Worm (Caenorhabditis elegans): ENCODE results near the gene T24B8.3.

DNA sequence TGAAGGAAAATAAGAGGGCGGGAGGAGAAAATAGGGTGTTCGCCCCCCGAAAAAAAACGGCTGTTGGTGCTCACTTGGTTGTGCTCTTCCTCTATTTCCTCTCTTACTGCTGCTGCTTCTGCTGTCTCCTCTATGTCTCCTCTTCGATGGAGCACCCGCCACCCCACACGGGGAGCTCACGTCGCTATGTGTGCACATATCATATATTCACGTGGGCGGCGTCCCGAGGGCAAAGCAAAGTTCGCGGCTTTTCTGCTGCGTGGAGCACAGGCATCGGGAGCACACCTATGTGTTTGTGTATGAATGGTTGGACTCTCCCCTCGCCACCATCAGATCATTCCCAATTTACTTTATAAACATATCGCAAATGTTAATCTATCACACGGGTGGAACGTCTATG is 47.6 kb downstream of the T24B8.3 start:
- no peak for TF ChIP-seq ztf-11 (tag; optimal IDR thresholded peaks at IDR 0.05)
- TF ChIP-seq nhr-76 (tag; optimal IDR thresholded peaks at IDR 0.05) = no peak
- TF ChIP-seq skn-1 (tag; optimal IDR thresholded peaks at IDR 0.05) = no peak
- peak; percentile 52 for TF ChIP-seq nfya-1 (tag; optimal IDR thresholded peaks at IDR 0.05; ENCODE audit: insufficient read depth)
- no peak for TF ChIP-seq lin-15B (tag; optimal IDR thresholded peaks at IDR 0.05)
- no peak for TF ChIP-seq unc-62 (GFP tag; optimal IDR thresholded peaks at IDR 0.05)
- no peak for TF ChIP-seq ceh-9 (tag; optimal IDR thresholded peaks at IDR 0.05)

All from whole organism, L3 larva.